Worm (Caenorhabditis elegans): ENCODE measurements around the gene ZK652.8.

DNA sequence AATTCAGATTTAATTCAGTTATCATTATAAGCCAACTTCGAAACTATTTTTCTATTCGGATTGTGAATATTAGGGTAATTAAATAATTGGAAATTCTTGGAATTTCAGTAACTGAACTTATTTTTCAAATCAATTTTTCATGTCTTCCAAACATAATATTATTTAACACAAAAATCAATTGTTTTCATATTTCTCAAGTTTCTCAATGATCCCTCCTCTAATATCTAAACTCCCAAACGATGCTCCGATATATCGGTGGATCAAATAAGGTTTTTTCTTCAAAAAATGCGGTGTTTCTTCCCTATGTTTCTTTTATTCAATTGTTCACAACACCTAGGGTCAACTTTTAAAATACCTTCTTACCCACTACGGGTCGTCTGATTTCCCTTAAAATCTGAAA is 27.0 kb downstream of the ZK652.8 start:
- TF ChIP-seq nhr-237 (tag; optimal IDR thresholded peaks at IDR 0.05) (no peak), gei-8 (GFP tag; optimal IDR thresholded peaks at IDR 0.05) (no peak), ZK546.5 (tag; optimal IDR thresholded peaks at IDR 0.05) (no peak), unc-130 (GFP tag; optimal IDR thresholded peaks at IDR 0.05) (no peak), madf-5 (GFP tag; IDR thresholded peaks at IDR 0.05) (no peak), dpl-1 (GFP tag; optimal IDR thresholded peaks at IDR 0.05) (no peak), lin-38 (GFP tag; IDR thresholded peaks at IDR 0.05) (no peak), lin-13 (GFP tag; optimal IDR thresholded peaks at IDR 0.05) (no peak)
